Worm (Caenorhabditis elegans) whole organism, L4 larva: ENCODE results near the gene toh-1.
"Not testable (repeated sequence)": the region's sequence is repeated elsewhere in the genome, so short reads cannot be mapped to it uniquely, and the experiment has no call there.

Source experiments
- D1046.2 ChIP-seq: fragments of 200-800 bp; sonication (Bioruptor generic); IDR thresholded peaks from 2 replicates; pipeline ENCODE4 v1.3.6; 2022; ENCODE audit warnings: missing genetic modification characterization, missing compliant biosample characterization
- T20F7.1 ChIP-seq: fragments of 200-800 bp; sonication (Bioruptor generic); optimal IDR thresholded peaks from 2 replicates; lab custom pipeline; 2018; ENCODE audit warnings: mild to moderate bottlenecking, missing genetic modification characterization, missing compliant biosample characterization
- T26A8.4 ChIP-seq: fragments of 200-800 bp; sonication (Bioruptor generic); IDR thresholded peaks from 2 replicates; pipeline ENCODE4 v1.3.6; 2022; ENCODE audit warnings: missing genetic modification characterization, missing compliant biosample characterization
- Y48G9A.11 ChIP-seq: fragments of 200-800 bp; sonication (Bioruptor generic); IDR thresholded peaks from 2 replicates; pipeline ENCODE4 v1.3.6; 2022; ENCODE audit warnings: missing genetic modification reagents, missing genetic modification characterization, missing compliant biosample characterization
- ZK337.2 ChIP-seq: fragments of 200-800 bp; sonication (Bioruptor generic); IDR thresholded peaks from 2 replicates; pipeline ENCODE4 v1.3.6; 2022; ENCODE audit warnings: missing genetic modification reagents, missing genetic modification characterization, missing compliant biosample characterization
- aha-1 ChIP-seq: fragments of 150-350 bp; peaks from one replicate; lab custom pipeline; 2014; ENCODE audit warnings: missing biosample characterization, missing genetic modification characterization
- ceh-20 ChIP-seq: fragments of 200-800 bp; sonication (Bioruptor generic); IDR thresholded peaks from 2 replicates; pipeline ENCODE4 v1.3.6; 2022; ENCODE audit warnings: missing genetic modification reagents, missing genetic modification characterization, missing compliant biosample characterization
- ceh-44 ChIP-seq: fragments of 200-800 bp; sonication (Bioruptor generic); IDR thresholded peaks from 2 replicates; pipeline ENCODE4 v1.3.6; 2022; ENCODE audit warnings: missing genetic modification reagents, missing genetic modification characterization, missing compliant biosample characterization
- ctbp-1 ChIP-seq: fragments of 200-800 bp; sonication (Bioruptor generic); IDR thresholded peaks from 2 replicates; pipeline ENCODE4 v1.3.6; 2022; ENCODE audit warnings: missing genetic modification reagents, missing genetic modification characterization, missing compliant biosample characterization
- daf-16 ChIP-seq, 3 experiments: sonication (generic microtip); optimal IDR thresholded peaks; 2 replicates each; lab custom pipeline; 2016 to 2017; ENCODE audit warnings: missing genetic modification characterization in 3 of 3, missing genetic modification reagents in 3 of 3, mild to moderate bottlenecking in 2 of 3, missing compliant biosample characterization in 2 of 3, missing biosample characterization in 1 of 3, moderate library complexity in 1 of 3
- daf-8 ChIP-seq: fragments of 200-800 bp; sonication (Bioruptor generic); IDR thresholded peaks from 2 replicates; pipeline ENCODE4 v1.3.6; 2022; ENCODE audit warnings: missing genetic modification characterization, missing compliant biosample characterization
- dmd-6 ChIP-seq: fragments of 200-800 bp; sonication (Bioruptor generic); IDR thresholded peaks from 2 replicates; pipeline ENCODE4 v1.3.6; 2022; ENCODE audit warnings: missing genetic modification reagents, missing genetic modification characterization, missing compliant biosample characterization
- dmd-9 ChIP-seq: fragments of 200-800 bp; sonication (Bioruptor generic); IDR thresholded peaks from 2 replicates; pipeline ENCODE4 v1.3.6; 2022; ENCODE audit warnings: missing genetic modification reagents, missing genetic modification characterization, missing compliant biosample characterization
- dpl-1 ChIP-seq: fragments of 150-350 bp; optimal IDR thresholded peaks from 2 replicates; lab custom pipeline; 2014; ENCODE audit warnings: missing biosample characterization, missing genetic modification reagents, missing genetic modification characterization
- dve-1 ChIP-seq: sonication (generic microtip); optimal IDR thresholded peaks from 2 replicates; lab custom pipeline; 2017; ENCODE audit warnings: antibody characterized with exemption, mild to moderate bottlenecking, missing genetic modification characterization, missing compliant biosample characterization; ENCODE audit not compliant: insufficient read depth
- egl-43 ChIP-seq: fragments of 200-800 bp; sonication (Bioruptor generic); IDR thresholded peaks from 2 replicates; pipeline ENCODE4 v1.3.6; 2022; ENCODE audit warnings: missing genetic modification reagents, missing genetic modification characterization, missing compliant biosample characterization
- hif-1 ChIP-seq, 2 experiments: sonication (generic microtip); optimal IDR thresholded peaks; 2 replicates each; lab custom pipeline; 2016 to 2017; ENCODE audit warnings: missing compliant biosample characterization in 2 of 2, missing genetic modification characterization in 2 of 2, missing genetic modification reagents in 2 of 2, missing genotype in 2 of 2, mild to moderate bottlenecking in 1 of 2
- hlh-11 ChIP-seq: fragments of 200-800 bp; sonication (Bioruptor generic); optimal IDR thresholded peaks from 2 replicates; lab custom pipeline; 2018; ENCODE audit warnings: mild to moderate bottlenecking, missing genetic modification characterization, missing compliant biosample characterization
- hmg-1.1 ChIP-seq: fragments of 200-800 bp; sonication (Bioruptor generic); IDR thresholded peaks from 2 replicates; pipeline ENCODE4 v1.3.6; 2022; ENCODE audit warnings: missing genetic modification reagents, missing genetic modification characterization, missing compliant biosample characterization
- jun-1 ChIP-seq: fragments of 150-350 bp; optimal IDR thresholded peaks from 2 replicates; lab custom pipeline; 2014; ENCODE audit warnings: missing biosample characterization, missing genetic modification reagents, missing genetic modification characterization
- lin-29 ChIP-seq: fragments of 200-800 bp; sonication (Bioruptor generic); IDR thresholded peaks from 2 replicates; pipeline ENCODE4 v1.3.6; 2022; ENCODE audit warnings: missing genetic modification reagents, missing genetic modification characterization, missing compliant biosample characterization
- lin-38 ChIP-seq: fragments of 200-800 bp; sonication (Bioruptor generic); IDR thresholded peaks from 2 replicates; pipeline ENCODE4 v1.3.6; 2022; ENCODE audit warnings: missing genetic modification reagents, missing genetic modification characterization, missing compliant biosample characterization
- lsy-2 ChIP-seq, 2 experiments: fragments of 150-350 bp in 1 of 2; sonication (generic microtip) in 1 of 2; optimal IDR thresholded peaks; 2 replicates each; lab custom pipeline; 2014 to 2017; ENCODE audit warnings: missing biosample characterization in 2 of 2, missing genetic modification characterization in 2 of 2
- madf-5 ChIP-seq, 2 experiments: fragments of 200-800 bp; sonication (Bioruptor generic); IDR thresholded peaks; 2 replicates each; pipeline ENCODE4 v1.3.6; 2022; ENCODE audit warnings: missing compliant biosample characterization in 2 of 2, missing genetic modification characterization in 2 of 2
- madf-9 ChIP-seq: fragments of 200-800 bp; sonication (Bioruptor generic); conservative IDR thresholded peaks from 2 replicates; pipeline ENCODE4 v1.3.6; 2022; ENCODE audit warnings: missing genetic modification reagents, missing genetic modification characterization, missing compliant biosample characterization
- mdl-1 ChIP-seq, 2 experiments: fragments of 150-350 bp in 1 of 2; sonication (generic microtip) in 1 of 2; optimal IDR thresholded peaks; 2 replicates each; lab custom pipeline; 2014 to 2017; ENCODE audit warnings: missing biosample characterization in 2 of 2, missing genetic modification characterization in 2 of 2
- mdt-29 ChIP-seq: fragments of 200-800 bp; sonication (Bioruptor generic); IDR thresholded peaks from 2 replicates; pipeline ENCODE4 v1.3.6; 2022; ENCODE audit warnings: missing genetic modification reagents, missing genetic modification characterization, missing compliant biosample characterization
- mep-1 ChIP-seq: fragments of 150-350 bp; sonication (generic microtip); optimal IDR thresholded peaks from 3 replicates; lab custom pipeline; 2014; ENCODE audit warnings: missing biosample characterization, missing genetic modification characterization
- mes-2 ChIP-seq: sonication (generic microtip); optimal IDR thresholded peaks from 2 replicates; lab custom pipeline; 2016; ENCODE audit warnings: missing genotype, mild to moderate bottlenecking, missing genetic modification characterization, missing compliant biosample characterization; ENCODE audit not compliant: poor library complexity, severe bottlenecking
- mxl-2 ChIP-seq: fragments of 200-800 bp; sonication (Bioruptor generic); conservative IDR thresholded peaks from 2 replicates; pipeline ENCODE4 v1.3.6; 2022; ENCODE audit warnings: missing genetic modification reagents, missing genetic modification characterization, missing compliant biosample characterization
- nhr-25 ChIP-seq: sonication (generic microtip); optimal IDR thresholded peaks from 2 replicates; lab custom pipeline; 2017; ENCODE audit warnings: missing genetic modification characterization, mild to moderate bottlenecking, missing compliant biosample characterization, antibody characterized with exemption, moderate library complexity, borderline replicate concordance; ENCODE audit not compliant: insufficient read depth
- nhr-28 ChIP-seq: fragments of 150-350 bp; optimal IDR thresholded peaks from 2 replicates; lab custom pipeline; 2014; ENCODE audit warnings: missing biosample characterization, missing genetic modification characterization
- nhr-42 ChIP-seq: fragments of 200-800 bp; sonication (Bioruptor generic); IDR thresholded peaks from 2 replicates; pipeline ENCODE4 v1.3.6; 2022; ENCODE audit warnings: missing genetic modification characterization, missing compliant biosample characterization
- pha-4 ChIP-seq, 2 experiments: fragments of 150-350 bp in 1 of 2; fragments of 200-800 bp in 1 of 2; sonication (Bioruptor generic) in 1 of 2; IDR thresholded peaks in 1 of 2; optimal IDR thresholded peaks in 1 of 2; 2 replicates each; pipeline versions ENCODE4 v1.3.6 to Lab custom; 2014 to 2022; ENCODE audit warnings: missing genetic modification characterization in 2 of 2, missing genetic modification reagents in 2 of 2, missing biosample characterization in 1 of 2, missing compliant biosample characterization in 1 of 2
- php-3 ChIP-seq: fragments of 200-800 bp; sonication (Bioruptor generic); IDR thresholded peaks from 2 replicates; pipeline ENCODE4 v1.3.6; 2022; ENCODE audit warnings: missing genetic modification reagents, missing genetic modification characterization, missing compliant biosample characterization
- rbr-2 ChIP-seq: sonication (generic microtip); optimal IDR thresholded peaks from 2 replicates; lab custom pipeline; 2016; ENCODE audit warnings: missing genotype, missing genetic modification characterization, missing compliant biosample characterization
- saeg-2 ChIP-seq: fragments of 200-800 bp; sonication (Bioruptor generic); IDR thresholded peaks from 2 replicates; pipeline ENCODE4 v1.3.6; 2022; ENCODE audit warnings: missing genetic modification reagents, missing genetic modification characterization, missing compliant biosample characterization
- tag-97 ChIP-seq: fragments of 200-800 bp; sonication (Bioruptor generic); IDR thresholded peaks from 2 replicates; pipeline ENCODE4 v1.3.6; 2022; ENCODE audit warnings: missing genetic modification characterization, missing compliant biosample characterization
- tra-1 ChIP-seq: fragments of 200-800 bp; sonication (Bioruptor generic); IDR thresholded peaks from 2 replicates; pipeline ENCODE4 v1.3.6; 2022; ENCODE audit warnings: missing genetic modification reagents, missing genetic modification characterization, missing compliant biosample characterization
- vab-7 ChIP-seq: fragments of 200-800 bp; sonication (Bioruptor generic); IDR thresholded peaks from 2 replicates; pipeline ENCODE4 v1.3.6; 2022; ENCODE audit warnings: missing genetic modification reagents, missing genetic modification characterization, missing compliant biosample characterization
- zfp-3 ChIP-seq: fragments of 200-800 bp; sonication (Bioruptor generic); conservative IDR thresholded peaks from 2 replicates; pipeline ENCODE4 v1.3.6; 2022; ENCODE audit warnings: missing genetic modification reagents, missing genetic modification characterization, missing compliant biosample characterization

The toh-1 gene

ce11 chrIII:3809008-3809407, at the start of gene toh-1:
Gene toh-1 (minus strand): TSS chrIII:3809030.
- TF ChIP-seq mep-1 (tag; lab: Kevin White, UChicago) (no peak), aha-1 (tag; lab: Kevin White, UChicago) (peak; percentile 59), nhr-25 (tag; lab: Kevin White, UChicago) (peak; percentile 67), mdl-1 (tag; optimal IDR thresholded peaks at IDR 0.05; lab: Kevin White, UChicago) (peak in 1 of 2 experiments; percentile 35), daf-8 (GFP tag; lab: Robert Waterston, UW) (no peak), mes-2 (tag; lab: Kevin White, UChicago) (peak; percentile 3), jun-1 (tag; lab: Kevin White, UChicago) (peak; percentile 61)

- TF ChIP-seq mxl-2 (GFP tag; lab: Robert Waterston, UW) (0 out of 2 replicates have a peak, but pooled peaks have one; percentile 22), dmd-6 (GFP tag; lab: Robert Waterston, UW) (peak; percentile 69), daf-16 (tag; optimal IDR thresholded peaks at IDR 0.05; lab: Kevin White, UChicago) (peak; percentile 91), php-3 (GFP tag; lab: Robert Waterston, UW) (0 out of 2 replicates have a peak, but pooled peaks have one; percentile 30), lsy-2 (tag; optimal IDR thresholded peaks at IDR 0.05; lab: Kevin White, UChicago) (peak in 1 of 2 experiments; percentile 30), hlh-11 (tag; lab: Kevin White, UChicago) (peak; percentile 40), nhr-28 (tag; lab: Kevin White, UChicago) (peak; percentile 8), dve-1 (tag; lab: Kevin White, UChicago) (peak; percentile 46)
- not testable (repeated sequence) for TF ChIP-seq daf-16 (GFP tag; optimal IDR thresholded peaks at IDR 0.05; lab: Kevin White, UChicago)
Observed at ce11 chrIII:3858003-3858402, 49.2 kb upstream of the toh-1 start.

DNA sequence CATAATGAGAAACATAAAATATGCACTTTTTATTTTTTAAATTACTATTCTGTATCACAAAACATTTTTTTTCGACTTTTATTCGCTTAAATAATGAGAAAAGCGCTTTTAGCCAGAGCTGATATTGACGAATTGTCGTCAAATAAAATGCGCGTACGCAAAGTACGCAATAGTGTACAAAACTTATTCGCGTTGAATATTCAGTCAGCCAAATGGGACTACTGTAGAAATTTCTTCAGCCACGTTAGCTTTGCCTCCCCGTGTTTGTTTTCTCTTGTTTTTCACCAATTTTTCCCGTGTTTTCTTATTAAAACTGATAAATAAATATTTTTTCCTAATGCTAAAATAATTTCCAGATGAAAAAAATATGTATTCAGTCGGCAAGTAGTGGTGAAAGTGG, 48.2 kb upstream of the toh-1 start:
- TF ChIP-seq php-3 (GFP tag; lab: Robert Waterston, UW) = 0 out of 2 replicates have a peak, but pooled peaks have one; percentile 45
- peak in 1 of 2 experiments; percentile 21 for TF ChIP-seq hif-1 (tag; optimal IDR thresholded peaks at IDR 0.05; lab: Kevin White, UChicago)
- TF ChIP-seq hlh-11 (tag; lab: Kevin White, UChicago) = peak; percentile 33
- peak; percentile 92 for TF ChIP-seq dmd-6 (GFP tag; lab: Robert Waterston, UW)
- 0 out of 2 replicates have a peak, but pooled peaks have one; percentile 23 for TF ChIP-seq saeg-2 (GFP tag; lab: Robert Waterston, UW)
- peak; percentile 95 for TF ChIP-seq zfp-3 (GFP tag; lab: Robert Waterston, UW)
- TF ChIP-seq nhr-42 (GFP tag; lab: Robert Waterston, UW) = peak; percentile 90; the same call in 1 of the 2 replicates
- peak; percentile 88 for TF ChIP-seq hmg-1.1 (GFP tag; lab: Robert Waterston, UW)
- peak; percentile 72 for TF ChIP-seq lin-29
- 0 out of 2 replicates have a peak, but pooled peaks have one; percentile 15 for TF ChIP-seq mxl-2 (GFP tag; lab: Robert Waterston, UW)
- 0 out of 2 replicates have a peak, but pooled peaks have one; percentile 38 for TF ChIP-seq tag-97 (GFP tag; lab: Robert Waterston, UW)
- peak; percentile 69 for TF ChIP-seq T20F7.1 (GFP tag; lab: Kevin White, UChicago)
- TF ChIP-seq mes-2 (tag; lab: Kevin White, UChicago) = peak; percentile 20
- peak; percentile 91 for TF ChIP-seq lin-38 (GFP tag; lab: Robert Waterston, UW)
- TF ChIP-seq madf-5 (GFP tag; IDR thresholded peaks at IDR 0.05; lab: Robert Waterston, UW) = peak in 1 of 2 experiments; percentile 67; a peak in 1 of 4 replicates
- TF ChIP-seq rbr-2 (tag; lab: Kevin White, UChicago) = peak; percentile 50
- TF ChIP-seq T26A8.4 (GFP tag; lab: Robert Waterston, UW) = peak; percentile 85
- peak; percentile 92 for TF ChIP-seq D1046.2 (GFP tag; lab: Robert Waterston, UW)
- TF ChIP-seq ctbp-1 = peak; percentile 82
- TF ChIP-seq Y48G9A.11 (GFP tag; lab: Robert Waterston, UW) = peak; percentile 60; the same call in 1 of the 2 replicates
- peak; percentile 98 for TF ChIP-seq dmd-9 (GFP tag; lab: Robert Waterston, UW)
- TF ChIP-seq tra-1 = peak; percentile 88
- peak; percentile 67 to 94 for TF ChIP-seq lsy-2 (tag; optimal IDR thresholded peaks at IDR 0.05; lab: Kevin White, UChicago)
- TF ChIP-seq ceh-20 (GFP tag; lab: Robert Waterston, UW) = peak; percentile 86
- peak; percentile 94 for TF ChIP-seq ZK337.2 (GFP tag; lab: Robert Waterston, UW)
- peak; percentile 68 for TF ChIP-seq pha-4 (GFP tag; IDR thresholded peaks at IDR 0.05; lab: Robert Waterston, UW)
- not testable (repeated sequence) for TF ChIP-seq pha-4 (tag; optimal IDR thresholded peaks at IDR 0.05; lab: Kevin White, UChicago)
- peak; percentile 87 for TF ChIP-seq mdt-29
- TF ChIP-seq vab-7 (GFP tag; lab: Robert Waterston, UW) = peak; percentile 85
- 0 out of 2 replicates have a peak, but pooled peaks have one; percentile 38 for TF ChIP-seq egl-43
- TF ChIP-seq madf-9 (GFP tag; lab: Robert Waterston, UW) = peak; percentile 80
- peak; percentile 7 for TF ChIP-seq dpl-1 (GFP tag; lab: Kevin White, UChicago)
- TF ChIP-seq ceh-44 = peak; percentile 73; the same call in 1 of the 2 replicates
